Worm (Caenorhabditis elegans) whole organism, L4 larva: ENCODE data around the gene tut-1.

Experiments
- F10B5.3 ChIP-seq: sonication (generic microtip); optimal IDR thresholded peaks from 2 replicates; lab custom pipeline; 2016; ENCODE audit warnings: mild to moderate bottlenecking, missing genetic modification characterization, missing compliant biosample characterization
- F26F4.8 ChIP-seq: fragments of 200-800 bp; sonication (Bioruptor generic); conservative IDR thresholded peaks from 2 replicates; pipeline ENCODE4 v1.3.6; 2022; ENCODE audit warnings: missing genetic modification characterization, missing compliant biosample characterization
- F37D6.2 ChIP-seq: sonication (generic microtip); optimal IDR thresholded peaks from 2 replicates; lab custom pipeline; 2016; ENCODE audit warnings: mild to moderate bottlenecking, missing genetic modification characterization, missing compliant biosample characterization
- R02D3.7 ChIP-seq: fragments of 150-350 bp; sonication (generic microtip); optimal IDR thresholded peaks from 3 replicates; lab custom pipeline; 2014; ENCODE audit warnings: missing biosample characterization, missing genetic modification characterization
- T26A8.4 ChIP-seq: fragments of 200-800 bp; sonication (Bioruptor generic); IDR thresholded peaks from 2 replicates; pipeline ENCODE4 v1.3.6; 2022; ENCODE audit warnings: missing genetic modification characterization, missing compliant biosample characterization
- Y48G9A.11 ChIP-seq: fragments of 200-800 bp; sonication (Bioruptor generic); IDR thresholded peaks from 2 replicates; pipeline ENCODE4 v1.3.6; 2022; ENCODE audit warnings: missing genetic modification reagents, missing genetic modification characterization, missing compliant biosample characterization
- Y75B8A.6 ChIP-seq: fragments of 200-800 bp; sonication (Bioruptor generic); IDR thresholded peaks from 2 replicates; pipeline ENCODE4 v1.3.6; 2022; ENCODE audit warnings: missing genetic modification reagents, missing genetic modification characterization, missing compliant biosample characterization
- ZK546.5 ChIP-seq, 2 experiments: sonication (generic microtip); optimal IDR thresholded peaks; 2 replicates each; lab custom pipeline; 2017; ENCODE audit warnings: missing biosample characterization in 2 of 2, missing genetic modification characterization in 2 of 2
- aha-1 ChIP-seq: fragments of 150-350 bp; peaks from one replicate; lab custom pipeline; 2014; ENCODE audit warnings: missing biosample characterization, missing genetic modification characterization
- aly-2 ChIP-seq: sonication (generic microtip); optimal IDR thresholded peaks from 2 replicates; lab custom pipeline; 2018; ENCODE audit warnings: missing biosample characterization, missing genetic modification characterization
- ama-1 ChIP-seq: fragments of 150-350 bp; optimal IDR thresholded peaks from 2 replicates; lab custom pipeline; 2014; ENCODE audit warnings: inconsistent platforms, mixed read lengths
- arid-1 ChIP-seq: fragments of 200-800 bp; sonication (Bioruptor generic); conservative IDR thresholded peaks from 2 replicates; pipeline ENCODE4 v1.3.6; 2022; ENCODE audit warnings: missing genetic modification reagents, missing genetic modification characterization, missing compliant biosample characterization
- attf-4 ChIP-seq: sonication (generic microtip); optimal IDR thresholded peaks from 3 replicates; lab custom pipeline; 2017; ENCODE audit warnings: missing biosample characterization, missing genetic modification characterization
- ceh-20 ChIP-seq: fragments of 200-800 bp; sonication (Bioruptor generic); IDR thresholded peaks from 2 replicates; pipeline ENCODE4 v1.3.6; 2022; ENCODE audit warnings: missing genetic modification reagents, missing genetic modification characterization, missing compliant biosample characterization
- ceh-28 ChIP-seq: fragments of 150-350 bp; optimal IDR thresholded peaks from 2 replicates; lab custom pipeline; 2014; ENCODE audit warnings: missing biosample characterization, missing genetic modification reagents, missing genetic modification characterization
- ceh-32 ChIP-seq: sonication (generic microtip); optimal IDR thresholded peaks from 2 replicates; lab custom pipeline; 2016; ENCODE audit warnings: mild to moderate bottlenecking, missing genetic modification characterization, missing compliant biosample characterization; ENCODE audit not compliant: poor library complexity
- daf-16 ChIP-seq, 3 experiments: sonication (generic microtip); optimal IDR thresholded peaks; 2 replicates each; lab custom pipeline; 2016 to 2017; ENCODE audit warnings: missing genetic modification characterization in 3 of 3, missing genetic modification reagents in 3 of 3, mild to moderate bottlenecking in 2 of 3, missing compliant biosample characterization in 2 of 3, missing biosample characterization in 1 of 3, moderate library complexity in 1 of 3
- daf-19 ChIP-seq: fragments of 200-800 bp; sonication (Bioruptor generic); conservative IDR thresholded peaks from 2 replicates; pipeline ENCODE4 v1.3.6; 2022; ENCODE audit warnings: missing genetic modification characterization, missing compliant biosample characterization
- duxl-1 ChIP-seq: sonication (generic microtip); optimal IDR thresholded peaks from 2 replicates; lab custom pipeline; 2016; ENCODE audit warnings: mild to moderate bottlenecking, missing genetic modification characterization, moderate library complexity, missing compliant biosample characterization; ENCODE audit not compliant: poor library complexity
- fkh-10 ChIP-seq: fragments of 150-350 bp; optimal IDR thresholded peaks from 2 replicates; lab custom pipeline; 2014; ENCODE audit warnings: missing biosample characterization, missing genetic modification reagents, missing genetic modification characterization
- gei-8 ChIP-seq: fragments of 200-800 bp; sonication (Bioruptor generic); optimal IDR thresholded peaks from 2 replicates; lab custom pipeline; 2018; ENCODE audit warnings: mild to moderate bottlenecking, missing genetic modification characterization, missing compliant biosample characterization
- hif-1 ChIP-seq, 2 experiments: sonication (generic microtip); optimal IDR thresholded peaks; 2 replicates each; lab custom pipeline; 2016 to 2017; ENCODE audit warnings: missing compliant biosample characterization in 2 of 2, missing genetic modification characterization in 2 of 2, missing genetic modification reagents in 2 of 2, missing genotype in 2 of 2, mild to moderate bottlenecking in 1 of 2
- hlh-11 ChIP-seq: fragments of 200-800 bp; sonication (Bioruptor generic); optimal IDR thresholded peaks from 2 replicates; lab custom pipeline; 2018; ENCODE audit warnings: mild to moderate bottlenecking, missing genetic modification characterization, missing compliant biosample characterization
- hlh-30 ChIP-seq: sonication (generic microtip); optimal IDR thresholded peaks from 2 replicates; lab custom pipeline; 2017; ENCODE audit warnings: antibody characterized with exemption, mild to moderate bottlenecking, missing genetic modification characterization, missing compliant biosample characterization; ENCODE audit not compliant: insufficient read depth
- lim-7 ChIP-seq: fragments of 200-800 bp; sonication (Bioruptor generic); IDR thresholded peaks from 2 replicates; pipeline ENCODE4 v1.3.6; 2022; ENCODE audit warnings: missing genetic modification characterization, missing compliant biosample characterization
- lin-13 ChIP-seq: fragments of 150-350 bp; optimal IDR thresholded peaks from 2 replicates; lab custom pipeline; 2014; ENCODE audit warnings: missing biosample characterization, missing genetic modification reagents, missing genetic modification characterization
- lin-39 ChIP-seq: fragments of 150-350 bp; optimal IDR thresholded peaks from 2 replicates; lab custom pipeline; 2014; ENCODE audit warnings: missing biosample characterization, missing genetic modification reagents, missing genetic modification characterization
- lir-3 ChIP-seq: sonication (generic microtip); optimal IDR thresholded peaks from 2 replicates; lab custom pipeline; 2016; ENCODE audit warnings: mild to moderate bottlenecking, missing genetic modification characterization, missing compliant biosample characterization
- madf-5 ChIP-seq, 2 experiments: fragments of 200-800 bp; sonication (Bioruptor generic); IDR thresholded peaks; 2 replicates each; pipeline ENCODE4 v1.3.6; 2022; ENCODE audit warnings: missing compliant biosample characterization in 2 of 2, missing genetic modification characterization in 2 of 2
- madf-9 ChIP-seq: fragments of 200-800 bp; sonication (Bioruptor generic); conservative IDR thresholded peaks from 2 replicates; pipeline ENCODE4 v1.3.6; 2022; ENCODE audit warnings: missing genetic modification reagents, missing genetic modification characterization, missing compliant biosample characterization
- mdl-1 ChIP-seq, 2 experiments: fragments of 150-350 bp in 1 of 2; sonication (generic microtip) in 1 of 2; optimal IDR thresholded peaks; 2 replicates each; lab custom pipeline; 2014 to 2017; ENCODE audit warnings: missing biosample characterization in 2 of 2, missing genetic modification characterization in 2 of 2
- mdt-29 ChIP-seq: fragments of 200-800 bp; sonication (Bioruptor generic); IDR thresholded peaks from 2 replicates; pipeline ENCODE4 v1.3.6; 2022; ENCODE audit warnings: missing genetic modification reagents, missing genetic modification characterization, missing compliant biosample characterization
- mxl-2 ChIP-seq: fragments of 200-800 bp; sonication (Bioruptor generic); conservative IDR thresholded peaks from 2 replicates; pipeline ENCODE4 v1.3.6; 2022; ENCODE audit warnings: missing genetic modification reagents, missing genetic modification characterization, missing compliant biosample characterization
- nhr-237 ChIP-seq: sonication (generic microtip); optimal IDR thresholded peaks from 2 replicates; lab custom pipeline; 2017; ENCODE audit warnings: missing biosample characterization, missing genetic modification characterization
- nhr-28 ChIP-seq: fragments of 150-350 bp; optimal IDR thresholded peaks from 2 replicates; lab custom pipeline; 2014; ENCODE audit warnings: missing biosample characterization, missing genetic modification characterization
- nhr-48 ChIP-seq: sonication (generic microtip); optimal IDR thresholded peaks from 2 replicates; lab custom pipeline; 2016; ENCODE audit warnings: mild to moderate bottlenecking, missing genetic modification characterization, missing compliant biosample characterization
- nhr-77 ChIP-seq: fragments of 150-350 bp; optimal IDR thresholded peaks from 2 replicates; lab custom pipeline; 2014; ENCODE audit warnings: missing biosample characterization, missing genetic modification characterization
- pha-4 ChIP-seq, 2 experiments: fragments of 150-350 bp in 1 of 2; fragments of 200-800 bp in 1 of 2; sonication (Bioruptor generic) in 1 of 2; IDR thresholded peaks in 1 of 2; optimal IDR thresholded peaks in 1 of 2; 2 replicates each; pipeline versions ENCODE4 v1.3.6 to Lab custom; 2014 to 2022; ENCODE audit warnings: missing genetic modification characterization in 2 of 2, missing genetic modification reagents in 2 of 2, missing biosample characterization in 1 of 2, missing compliant biosample characterization in 1 of 2
- php-3 ChIP-seq: fragments of 200-800 bp; sonication (Bioruptor generic); IDR thresholded peaks from 2 replicates; pipeline ENCODE4 v1.3.6; 2022; ENCODE audit warnings: missing genetic modification reagents, missing genetic modification characterization, missing compliant biosample characterization
- pqm-1 ChIP-seq: sonication (generic microtip); optimal IDR thresholded peaks from 2 replicates; lab custom pipeline; 2017; ENCODE audit warnings: missing biosample characterization, missing genetic modification characterization
- rbr-2 ChIP-seq: sonication (generic microtip); optimal IDR thresholded peaks from 2 replicates; lab custom pipeline; 2016; ENCODE audit warnings: missing genotype, missing genetic modification characterization, missing compliant biosample characterization
- skn-1 ChIP-seq: fragments of 150-350 bp; optimal IDR thresholded peaks from 2 replicates; lab custom pipeline; 2014; ENCODE audit warnings: missing biosample characterization, missing genetic modification characterization
- snpc-4 ChIP-seq: fragments of 150-350 bp; optimal IDR thresholded peaks from 2 replicates; lab custom pipeline; 2014; ENCODE audit warnings: missing biosample characterization, missing genetic modification characterization
- spr-1 ChIP-seq: sonication (generic microtip); optimal IDR thresholded peaks from 2 replicates; lab custom pipeline; 2016; ENCODE audit warnings: mild to moderate bottlenecking, missing genetic modification characterization, missing compliant biosample characterization
- unc-130 ChIP-seq: sonication (generic microtip); optimal IDR thresholded peaks from 2 replicates; lab custom pipeline; 2016; ENCODE audit warnings: missing genetic modification reagents, missing genetic modification characterization, missing compliant biosample characterization
- unc-62 ChIP-seq, 3 experiments: fragments of 150-350 bp in 1 of 3; sonication (generic microtip); optimal IDR thresholded peaks in 2 of 3; peaks in 1 of 3; 1 replicate in 1 of 3; 2 replicates in 2 of 3; lab custom pipeline; 2014 to 2017; ENCODE audit warnings: missing biosample characterization in 3 of 3, missing genetic modification characterization in 3 of 3, missing genetic modification reagents in 3 of 3, missing genotype in 1 of 3
- zfp-2 ChIP-seq: sonication (generic microtip); optimal IDR thresholded peaks from 2 replicates; lab custom pipeline; 2016; ENCODE audit warnings: mild to moderate bottlenecking, missing genetic modification characterization, missing compliant biosample characterization
- zfp-3 ChIP-seq: fragments of 200-800 bp; sonication (Bioruptor generic); conservative IDR thresholded peaks from 2 replicates; pipeline ENCODE4 v1.3.6; 2022; ENCODE audit warnings: missing genetic modification reagents, missing genetic modification characterization, missing compliant biosample characterization

tut-1 gene

DNA sequence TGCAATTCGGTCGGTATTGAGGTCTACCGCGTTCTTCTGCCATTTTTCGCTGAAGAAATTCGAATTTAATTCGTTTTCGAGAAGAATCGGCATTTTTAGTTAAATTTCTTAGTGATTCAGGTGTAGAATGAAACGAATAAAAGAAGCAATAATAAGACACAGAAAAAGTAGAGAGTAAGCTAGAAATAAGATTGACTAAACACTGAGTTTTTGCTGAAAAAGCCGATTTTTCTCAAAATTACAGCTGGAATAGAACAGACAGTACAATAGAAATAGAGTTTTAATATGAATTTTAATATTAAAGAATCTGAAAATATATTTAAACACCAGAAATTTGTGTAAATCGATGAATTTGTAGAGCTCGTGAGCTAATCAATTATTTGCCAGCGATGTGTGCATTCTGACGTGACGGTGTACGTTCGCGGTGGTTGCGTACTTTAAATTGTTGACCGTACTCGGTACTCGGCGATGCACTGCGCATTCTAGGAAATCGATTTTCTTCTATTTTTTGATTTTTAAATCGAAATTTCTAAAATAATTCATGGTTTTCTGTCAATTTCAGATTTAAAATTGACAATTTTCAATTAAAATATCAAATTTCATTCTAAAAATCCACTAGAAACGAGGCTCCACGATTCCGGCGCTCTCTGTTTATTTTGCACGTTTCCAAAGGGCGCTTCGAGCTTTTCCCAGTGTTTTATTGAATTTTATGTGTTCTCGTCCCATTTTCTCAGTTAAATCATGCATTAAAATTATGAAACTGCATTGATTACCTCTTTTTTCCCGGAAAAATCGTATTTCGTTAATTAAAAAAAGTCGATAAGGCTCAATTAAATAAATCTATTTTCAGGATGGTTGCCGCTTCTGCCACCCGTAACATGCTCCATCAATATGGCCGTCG lies 4.6 kb upstream of the tut-1 start, which contains the start of the genes grld-1 and cox-6C:
TSS of gene grld-1 (minus strand) at position 51 of the 901 bp plus-strand sequence.
TSS of gene cox-6C (plus strand) at position 851 of the 901 bp plus-strand sequence.
- TF ChIP-seq lin-39 (tag; lab: Kevin White, UChicago) (no peak), zfp-2 (tag; lab: Kevin White, UChicago) (no peak), unc-130 (GFP tag; lab: Kevin White, UChicago) (peak; percentile 40), lir-3 (tag; lab: Kevin White, UChicago) (no peak), mdl-1 (tag; optimal IDR thresholded peaks at IDR 0.05; lab: Kevin White, UChicago) (peak in 1 of 2 experiments; percentile 26), nhr-28 (tag; lab: Kevin White, UChicago) (peak; percentile 37), aha-1 (peak; percentile 61), ZK546.5 (tag; optimal IDR thresholded peaks at IDR 0.05; lab: Kevin White, UChicago) (no peak), attf-4 (tag; lab: Kevin White, UChicago) (no peak), arid-1 (GFP tag; lab: Robert Waterston, UW) (no peak), mdt-29 (GFP tag; lab: Robert Waterston, UW) (no peak), Y48G9A.11 (GFP tag; lab: Robert Waterston, UW) (no peak), nhr-237 (tag; lab: Kevin White, UChicago) (no peak), daf-16 (GFP tag; optimal IDR thresholded peaks at IDR 0.05; lab: Kevin White, UChicago) (no peak), daf-16 (tag; optimal IDR thresholded peaks at IDR 0.05; lab: Kevin White, UChicago) (peak; percentile 65), Y75B8A.6 (GFP tag; lab: Robert Waterston, UW) (no peak), R02D3.7 (tag; lab: Kevin White, UChicago) (no peak), daf-19 (no peak), madf-9 (GFP tag; lab: Robert Waterston, UW) (no peak), nhr-77 (tag; lab: Kevin White, UChicago) (peak; percentile 49), hif-1 (tag; optimal IDR thresholded peaks at IDR 0.05; lab: Kevin White, UChicago) (peak in 1 of 2 experiments; percentile 85), T26A8.4 (GFP tag; lab: Robert Waterston, UW) (no peak), F10B5.3 (tag; lab: Kevin White, UChicago) (no peak), gei-8 (GFP tag; lab: Kevin White, UChicago) (no peak), rbr-2 (peak; percentile 49), ceh-20 (no peak), skn-1 (tag; lab: Kevin White, UChicago) (no peak), hlh-11 (peak; percentile 54), ama-1 (no peak), hlh-30 (peak; percentile 54), F37D6.2 (tag; lab: Kevin White, UChicago) (peak; percentile 32), madf-5 (GFP tag; IDR thresholded peaks at IDR 0.05; lab: Robert Waterston, UW) (no peak), spr-1 (tag; lab: Kevin White, UChicago) (no peak), php-3 (no peak), ceh-32 (tag; lab: Kevin White, UChicago) (no peak), aly-2 (tag; lab: Kevin White, UChicago) (no peak), pha-4 (GFP tag; IDR thresholded peaks at IDR 0.05; lab: Robert Waterston, UW) (no peak), pha-4 (tag; optimal IDR thresholded peaks at IDR 0.05; lab: Kevin White, UChicago) (no peak), unc-62 (GFP tag; optimal IDR thresholded peaks at IDR 0.05 in 1 of 2; lab: Kevin White, UChicago) (no peak), unc-62 (tag; optimal IDR thresholded peaks at IDR 0.05; lab: Kevin White, UChicago) (no peak), mxl-2 (GFP tag; lab: Robert Waterston, UW) (no peak), pqm-1 (tag; lab: Kevin White, UChicago) (no peak), lin-13 (GFP tag; lab: Kevin White, UChicago) (peak; percentile 20), lim-7 (GFP tag; lab: Robert Waterston, UW) (no peak), F26F4.8 (GFP tag; lab: Robert Waterston, UW) (no peak), nhr-48 (tag; lab: Kevin White, UChicago) (no peak), duxl-1 (tag; lab: Kevin White, UChicago) (no peak), snpc-4 (tag; lab: Kevin White, UChicago) (no peak), ceh-28 (tag; lab: Kevin White, UChicago) (no peak), fkh-10 (peak; percentile 23), zfp-3 (GFP tag; lab: Robert Waterston, UW) (no peak)
